Worm (Caenorhabditis elegans): Measurements from ENCODE around the gene col-150.

DNA sequence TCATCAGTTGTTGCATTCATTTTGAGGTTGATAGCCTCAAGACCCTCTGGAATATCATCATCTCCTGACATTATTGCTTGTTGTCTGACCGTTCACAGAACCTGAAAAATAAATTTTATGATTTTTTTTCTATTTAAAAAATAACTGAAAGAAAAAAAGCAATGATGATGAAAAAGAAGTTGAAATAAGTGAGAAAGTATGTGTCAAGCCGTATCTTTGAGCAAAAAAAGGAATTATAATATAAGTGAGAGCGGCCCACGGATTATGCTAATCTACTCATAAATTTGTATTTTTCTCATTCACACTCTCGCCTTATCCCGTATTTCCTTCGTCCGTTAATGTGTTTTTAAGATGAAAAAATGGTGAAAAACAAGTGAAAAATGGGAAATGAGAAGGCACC is 24.2 kb downstream of the col-150 start, which contains the start of gene ric-4:
- TF ChIP-seq unc-62 (GFP tag; optimal IDR thresholded peaks at IDR 0.05) (no peak), sptf-2 (GFP tag; optimal IDR thresholded peaks at IDR 0.05) (no peak), ceh-40 (GFP tag; IDR thresholded peaks at IDR 0.05) (no peak), B0019.2 (GFP tag; conservative IDR thresholded peaks at IDR 0.05) (no peak), B0261.1 (tag; optimal IDR thresholded peaks at IDR 0.05) (no peak), ztf-25 (GFP tag; IDR thresholded peaks at IDR 0.05) (no peak)
